Worm (Caenorhabditis elegans) whole organism, young adult: ENCODE results near the gene F55A11.11.

Experiments used
- B0035.1 ChIP-seq: sonication (generic microtip); optimal IDR thresholded peaks from 2 replicates; lab custom pipeline; 2016; ENCODE audit warnings: missing genetic modification characterization, mild to moderate bottlenecking, missing compliant biosample characterization, missing genotype, missing genetic modification reagents
- B0261.1 ChIP-seq: sonication (generic microtip); optimal IDR thresholded peaks from 2 replicates; lab custom pipeline; 2016; ENCODE audit warnings: mild to moderate bottlenecking, missing genetic modification characterization, moderate library complexity, missing compliant biosample characterization
- B0336.3 ChIP-seq: fragments of 200-800 bp; sonication (Bioruptor generic); IDR thresholded peaks from 2 replicates; pipeline ENCODE4 v1.3.6; 2022; ENCODE audit warnings: missing genetic modification characterization, missing compliant biosample characterization
- F49E8.2 ChIP-seq: sonication (generic microtip); optimal IDR thresholded peaks from 3 replicates; lab custom pipeline; 2017; ENCODE audit warnings: missing genetic modification characterization, mild to moderate bottlenecking, missing compliant biosample characterization, antibody characterized with exemption, moderate library complexity; ENCODE audit not compliant: insufficient read depth
- aptf-2 ChIP-seq: fragments of 200-800 bp; sonication (Bioruptor generic); conservative IDR thresholded peaks from 2 replicates; pipeline ENCODE4 v1.3.6; 2022; ENCODE audit warnings: missing genetic modification reagents, missing genetic modification characterization, missing compliant biosample characterization
- atf-7 ChIP-seq: sonication (generic microtip); optimal IDR thresholded peaks from 2 replicates; lab custom pipeline; 2017; ENCODE audit warnings: mild to moderate bottlenecking, missing genetic modification characterization, missing compliant biosample characterization
- cebp-1 ChIP-seq, 2 experiments: fragments of 200-800 bp in 1 of 2; sonication (Bioruptor generic) in 1 of 2; sonication (generic microtip) in 1 of 2; IDR thresholded peaks in 1 of 2; optimal IDR thresholded peaks in 1 of 2; 2 replicates each; pipeline versions ENCODE4 v1.3.6 to Lab custom; 2017 to 2022; ENCODE audit warnings: missing compliant biosample characterization in 2 of 2, missing genetic modification characterization in 2 of 2, mild to moderate bottlenecking in 1 of 2, missing genetic modification reagents in 1 of 2, moderate library complexity in 1 of 2
- dox-1 ChIP-seq: fragments of 200-800 bp; sonication (Bioruptor generic); IDR thresholded peaks from 2 replicates; pipeline ENCODE4 v1.3.6; 2022; ENCODE audit warnings: missing genetic modification reagents, missing genetic modification characterization, missing compliant biosample characterization
- dpl-1 ChIP-seq: fragments of 150-350 bp; optimal IDR thresholded peaks from 2 replicates; lab custom pipeline; 2014; ENCODE audit warnings: missing biosample characterization, missing genetic modification reagents, missing genetic modification characterization
- egl-44 ChIP-seq: fragments of 200-800 bp; sonication (Bioruptor generic); IDR thresholded peaks from 2 replicates; pipeline ENCODE4 v1.3.6; 2022; ENCODE audit warnings: missing genetic modification reagents, missing genetic modification characterization, missing compliant biosample characterization
- ekl-4 ChIP-seq: fragments of 200-800 bp; sonication (Bioruptor generic); IDR thresholded peaks from 2 replicates; pipeline ENCODE4 v1.3.6; 2022; ENCODE audit warnings: missing genetic modification reagents, missing genetic modification characterization, missing compliant biosample characterization
- him-1 ChIP-seq: sonication (generic microtip); optimal IDR thresholded peaks from 2 replicates; lab custom pipeline; 2016; ENCODE audit warnings: missing genotype, missing genetic modification reagents, missing genetic modification characterization, missing compliant biosample characterization
- hmg-1.2 ChIP-seq: fragments of 200-800 bp; sonication (Bioruptor generic); IDR thresholded peaks from 2 replicates; pipeline ENCODE4 v1.3.6; 2022; ENCODE audit warnings: missing genetic modification reagents, missing genetic modification characterization, missing compliant biosample characterization
- hrde-1 ChIP-seq: sonication (generic microtip); optimal IDR thresholded peaks from 2 replicates; lab custom pipeline; 2016; ENCODE audit warnings: missing genetic modification characterization, mild to moderate bottlenecking, missing compliant biosample characterization, moderate library complexity, missing genotype, missing genetic modification reagents, borderline replicate concordance
- hsf-1 ChIP-seq: fragments of 200-800 bp; sonication (Bioruptor generic); IDR thresholded peaks from 2 replicates; pipeline ENCODE4 v1.3.6; 2022; ENCODE audit warnings: missing genetic modification reagents, missing genetic modification characterization, missing compliant biosample characterization
- lsl-1 ChIP-seq: fragments of 200-800 bp; sonication (Bioruptor generic); optimal IDR thresholded peaks from 2 replicates; lab custom pipeline; 2018; ENCODE audit warnings: mild to moderate bottlenecking, missing genetic modification characterization, moderate library complexity, missing compliant biosample characterization
- madf-6 ChIP-seq: fragments of 200-800 bp; sonication (Bioruptor generic); IDR thresholded peaks from 2 replicates; pipeline ENCODE4 v1.3.6; 2022; ENCODE audit warnings: missing genetic modification reagents, missing genetic modification characterization, missing compliant biosample characterization
- madf-8 ChIP-seq: fragments of 200-800 bp; sonication (Bioruptor generic); conservative IDR thresholded peaks from 2 replicates; pipeline ENCODE4 v1.3.6; 2022; ENCODE audit warnings: missing genetic modification reagents, missing genetic modification characterization, missing compliant biosample characterization
- mcd-1 ChIP-seq: fragments of 200-800 bp; sonication (Bioruptor generic); IDR thresholded peaks from 2 replicates; pipeline ENCODE4 v1.3.6; 2022; ENCODE audit warnings: missing genetic modification reagents, missing genetic modification characterization, missing compliant biosample characterization
- nhr-80 ChIP-seq: sonication (generic microtip); optimal IDR thresholded peaks from 2 replicates; lab custom pipeline; 2016; ENCODE audit warnings: missing genetic modification characterization, missing compliant biosample characterization
- pbrm-1 ChIP-seq: fragments of 200-800 bp; sonication (Bioruptor generic); IDR thresholded peaks from 2 replicates; pipeline ENCODE4 v1.3.6; 2022; ENCODE audit warnings: missing genetic modification reagents, missing genetic modification characterization, missing compliant biosample characterization
- rec-8 ChIP-seq, 2 experiments: sonication (generic microtip); optimal IDR thresholded peaks; 2 replicates each; lab custom pipeline; 2016; ENCODE audit warnings: mild to moderate bottlenecking in 2 of 2, missing genetic modification characterization in 2 of 2, missing genetic modification reagents in 2 of 2, missing genotype in 2 of 2, missing biosample characterization in 1 of 2, missing compliant biosample characterization in 1 of 2, moderate library complexity in 1 of 2
- repo-1 ChIP-seq: sonication (generic microtip); optimal IDR thresholded peaks from 2 replicates; lab custom pipeline; 2017; ENCODE audit warnings: mild to moderate bottlenecking, missing genetic modification characterization, missing compliant biosample characterization
- snpc-1.1 ChIP-seq: sonication (generic microtip); optimal IDR thresholded peaks from 2 replicates; lab custom pipeline; 2017; ENCODE audit warnings: missing genetic modification characterization, mild to moderate bottlenecking, missing compliant biosample characterization, antibody characterized with exemption, moderate library complexity, missing genotype, missing genetic modification reagents; ENCODE audit not compliant: insufficient read depth
- snpc-1.3 ChIP-seq: sonication (generic microtip); optimal IDR thresholded peaks from 2 replicates; lab custom pipeline; 2017; ENCODE audit warnings: missing genetic modification characterization, mild to moderate bottlenecking, missing compliant biosample characterization, antibody characterized with exemption, moderate library complexity, missing genotype, missing genetic modification reagents; ENCODE audit not compliant: insufficient read depth
- snpc-3.4 ChIP-seq: sonication (generic microtip); optimal IDR thresholded peaks from 2 replicates; lab custom pipeline; 2017; ENCODE audit warnings: missing genetic modification characterization, mild to moderate bottlenecking, missing compliant biosample characterization, antibody characterized with exemption, moderate library complexity, missing genotype, missing genetic modification reagents
- snpc-4 ChIP-seq, 5 experiments: fragments of 150-350 bp in 1 of 5; sonication (generic microtip) in 4 of 5; optimal IDR thresholded peaks; 2 replicates each; lab custom pipeline; 2014 to 2018; ENCODE audit warnings: missing genetic modification characterization in 5 of 5, missing biosample characterization in 3 of 5, antibody characterized with exemption in 2 of 5, mild to moderate bottlenecking in 2 of 5, missing compliant biosample characterization in 2 of 5, missing genotype in 2 of 5, moderate library complexity in 2 of 5, missing genetic modification reagents in 1 of 5
- tbp1 ChIP-seq: fragments of 200-800 bp; sonication (Bioruptor generic); optimal IDR thresholded peaks from 2 replicates; lab custom pipeline; 2018; ENCODE audit warnings: mild to moderate bottlenecking, missing genetic modification characterization, missing compliant biosample characterization
- xnd-1 ChIP-seq: sonication (generic microtip); optimal IDR thresholded peaks from 2 replicates; lab custom pipeline; 2016; ENCODE audit warnings: missing genotype, missing genetic modification reagents, missing genetic modification characterization, missing compliant biosample characterization
- ztf-18 ChIP-seq: sonication (generic microtip); optimal IDR thresholded peaks from 2 replicates; lab custom pipeline; 2016; ENCODE audit warnings: missing genotype, mild to moderate bottlenecking, missing genetic modification characterization, missing compliant biosample characterization
- ztf-28 ChIP-seq: fragments of 200-800 bp; sonication (Bioruptor generic); IDR thresholded peaks from 2 replicates; pipeline ENCODE4 v1.3.6; 2022; ENCODE audit warnings: missing genetic modification reagents, missing genetic modification characterization, missing compliant biosample characterization
- ztf-6 ChIP-seq: fragments of 200-800 bp; sonication (Bioruptor generic); IDR thresholded peaks from 2 replicates; pipeline ENCODE4 v1.3.6; 2022; ENCODE audit warnings: missing genetic modification reagents, missing genetic modification characterization, missing compliant biosample characterization

Gene F55A11.11

ce11 chrV:11770053-11770517, 12.9 kb upstream of the F55A11.11 start, which contains the start of gene F55A11.4 (continued):
- TF ChIP-seq snpc-1.3 (tag; lab: Kevin White, UChicago), result peak; percentile 39
- no peak for TF ChIP-seq ztf-18 (tag; lab: Kevin White, UChicago)
- peak; percentile 38; the same call in 1 of the 2 replicates for TF ChIP-seq pbrm-1 (GFP tag; lab: Robert Waterston, UW)
- peak; percentile 25; the same call in 1 of the 2 replicates for TF ChIP-seq ekl-4 (GFP tag; lab: Robert Waterston, UW)
- peak; percentile 16 for TF ChIP-seq hrde-1 (tag; lab: Kevin White, UChicago)
- no peak for TF ChIP-seq cebp-1 (GFP tag; IDR thresholded peaks at IDR 0.05; lab: Robert Waterston, UW)
- TF ChIP-seq cebp-1 (tag; optimal IDR thresholded peaks at IDR 0.05; lab: Kevin White, UChicago), result peak; percentile 11
- TF ChIP-seq snpc-4 (GFP tag; optimal IDR thresholded peaks at IDR 0.05; lab: Kevin White, UChicago), result no peak
- peak in 2 of 4 experiments; percentile 28 to 31 for TF ChIP-seq snpc-4 (tag; optimal IDR thresholded peaks at IDR 0.05; lab: Kevin White, UChicago)
- TF ChIP-seq xnd-1, result peak; percentile 38
- no peak for TF ChIP-seq B0035.1 (tag; lab: Kevin White, UChicago)
- peak; percentile 75 for TF ChIP-seq aptf-2
- TF ChIP-seq lsl-1, result peak; percentile 62
- TF ChIP-seq snpc-3.4 (tag; lab: Kevin White, UChicago), result peak; percentile 44
- TF ChIP-seq ztf-6 (GFP tag; lab: Robert Waterston, UW), result no peak
- TF ChIP-seq snpc-1.1 (tag; lab: Kevin White, UChicago), result peak; percentile 4
- peak; percentile 52 for TF ChIP-seq madf-8 (GFP tag; lab: Robert Waterston, UW)
- peak; percentile 46 for TF ChIP-seq B0336.3 (GFP tag; lab: Robert Waterston, UW)
- TF ChIP-seq hsf-1 (GFP tag; lab: Robert Waterston, UW), result peak; percentile 32; the same call in 1 of the 2 replicates
- TF ChIP-seq dox-1 (GFP tag; lab: Robert Waterston, UW), result peak; percentile 59
- peak; percentile 24 for TF ChIP-seq repo-1
- TF ChIP-seq hmg-1.2 (GFP tag; lab: Robert Waterston, UW), result peak; percentile 99
- peak; percentile 26 for TF ChIP-seq dpl-1 (GFP tag; lab: Kevin White, UChicago)
- TF ChIP-seq madf-6, result peak; percentile 81
- TF ChIP-seq mcd-1 (GFP tag; lab: Robert Waterston, UW), result peak; percentile 57
- TF ChIP-seq tbp1 (GFP tag; lab: Kevin White, UChicago), result peak; percentile 43

ce11 chrV:11773420-11773819, 9.5 kb upstream of the F55A11.11 start, which contains the start of gene bus-18:
Gene bus-18, plus strand, starts transcription at chrV:11773720.
- TF ChIP-seq ztf-28 (GFP tag; lab: Robert Waterston, UW) (no peak), F49E8.2 (tag; lab: Kevin White, UChicago) (no peak), him-1 (tag; lab: Kevin White, UChicago) (no peak), egl-44 (GFP tag; lab: Robert Waterston, UW) (no peak), B0261.1 (no peak), rec-8 (tag; optimal IDR thresholded peaks at IDR 0.05; lab: Kevin White, UChicago) (no peak)

ce11 chrV:11773934-11774333, 9.0 kb upstream of the F55A11.11 start:
- TF ChIP-seq atf-7 (tag; lab: Kevin White, UChicago) (no peak), nhr-80 (tag; lab: Kevin White, UChicago) (peak; percentile 14)
- TF ChIP-seq, all 124 proteins: peak for 1
